Worm (Caenorhabditis elegans) whole organism, mixed stage, embryonic: Measurements from ENCODE around the gene F58E6.13.

Experiments used
- drap-1 ChIP-seq: fragments of 200-800 bp; sonication (Bioruptor generic); optimal IDR thresholded peaks from 3 replicates; lab custom pipeline; 2018; ENCODE audit warnings: mild to moderate bottlenecking, missing genetic modification characterization, missing compliant biosample characterization
- lin-13 ChIP-seq: fragments of 150-350 bp; optimal IDR thresholded peaks from 2 replicates; lab custom pipeline; 2014; ENCODE audit warnings: missing biosample characterization, missing genetic modification characterization
- mab-5 ChIP-seq: fragments of 150-350 bp; optimal IDR thresholded peaks from 2 replicates; lab custom pipeline; 2014; ENCODE audit warnings: missing biosample characterization, missing genetic modification characterization
- nhr-237 ChIP-seq: fragments of 150-350 bp; optimal IDR thresholded peaks from 2 replicates; lab custom pipeline; 2014; ENCODE audit warnings: missing biosample characterization, missing genetic modification characterization
- nhr-76 ChIP-seq: sonication (generic microtip); optimal IDR thresholded peaks from 2 replicates; lab custom pipeline; 2017; ENCODE audit warnings: missing biosample characterization, missing genetic modification characterization
- snpc-4 ChIP-seq: fragments of 150-350 bp; optimal IDR thresholded peaks from 2 replicates; lab custom pipeline; 2014; ENCODE audit warnings: missing biosample characterization, missing genetic modification characterization
- unc-39 ChIP-seq: fragments of 150-350 bp; optimal IDR thresholded peaks from 2 replicates; lab custom pipeline; 2014; ENCODE audit warnings: missing biosample characterization, missing genetic modification characterization
- unc-62 ChIP-seq: fragments of 150-350 bp; optimal IDR thresholded peaks from 2 replicates; lab custom pipeline; 2014; ENCODE audit warnings: missing biosample characterization, missing genetic modification reagents, missing genetic modification characterization
- zip-8 ChIP-seq: fragments of 150-350 bp; optimal IDR thresholded peaks from 2 replicates; lab custom pipeline; 2014; ENCODE audit warnings: missing biosample characterization, missing genetic modification characterization

DNA sequence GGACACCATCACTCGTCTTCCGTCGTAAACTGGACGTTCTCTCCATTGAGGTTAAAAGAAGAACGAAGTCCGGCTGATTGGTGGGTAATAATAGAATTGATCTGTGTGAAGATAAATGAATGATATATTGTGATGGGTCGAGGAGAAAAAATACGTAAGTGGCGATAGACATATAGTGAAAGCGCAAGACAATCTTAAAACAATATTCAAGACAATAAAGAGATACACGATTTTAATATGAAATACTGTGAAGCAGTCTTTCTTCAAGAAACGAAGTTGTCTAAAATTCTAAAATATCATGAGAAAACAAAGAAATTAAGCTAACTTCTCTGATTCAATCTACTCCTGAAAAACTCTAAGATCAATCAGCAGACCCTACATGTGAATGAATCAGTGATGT is 31.5 kb upstream of the F58E6.13 start, which contains the start of gene F40F9.10:
- no peak for TF ChIP-seq unc-39 (tag; lab: Kevin White, UChicago)
- no peak for TF ChIP-seq unc-62 (GFP tag; lab: Kevin White, UChicago)
- TF ChIP-seq drap-1 (GFP tag; lab: Kevin White, UChicago): no peak
- no peak for TF ChIP-seq zip-8 (tag; lab: Kevin White, UChicago)
- no peak for TF ChIP-seq lin-13 (tag; lab: Kevin White, UChicago)
- TF ChIP-seq snpc-4 (tag; lab: Kevin White, UChicago): no peak
- TF ChIP-seq nhr-76 (tag; lab: Kevin White, UChicago): no peak
- TF ChIP-seq nhr-237 (tag; lab: Kevin White, UChicago): no peak
- TF ChIP-seq mab-5: no peak
